Worm (Caenorhabditis elegans) whole organism, early embryonic: ENCODE measurements around the gene F56F11.2.

Experiments
- B0310.2 ChIP-seq: sonication (generic microtip); optimal IDR thresholded peaks from 2 replicates; lab custom pipeline; 2016; ENCODE audit warnings: mild to moderate bottlenecking, missing genetic modification characterization, missing compliant biosample characterization
- F13C5.2 ChIP-seq: sonication (generic microtip); optimal IDR thresholded peaks from 2 replicates; lab custom pipeline; 2017; ENCODE audit warnings: mild to moderate bottlenecking, missing genetic modification characterization, inconsistent platforms, missing compliant biosample characterization
- aly-1 ChIP-seq: sonication (generic microtip); optimal IDR thresholded peaks from 2 replicates; lab custom pipeline; 2016; ENCODE audit warnings: missing genetic modification characterization, missing compliant biosample characterization
- ama-1 ChIP-seq: fragments of 150-350 bp; optimal IDR thresholded peaks from 2 replicates; lab custom pipeline; 2014
- ceh-13 ChIP-seq: fragments of 200-800 bp; sonication (Bioruptor generic); optimal IDR thresholded peaks from 2 replicates; lab custom pipeline; 2018; ENCODE audit warnings: mild to moderate bottlenecking, missing genetic modification characterization, missing compliant biosample characterization
- ceh-36 ChIP-seq: sonication (generic microtip); optimal IDR thresholded peaks from 2 replicates; lab custom pipeline; 2016; ENCODE audit warnings: missing genetic modification characterization, inconsistent platforms, missing compliant biosample characterization
- ets-7 ChIP-seq: sonication (generic microtip); optimal IDR thresholded peaks from 2 replicates; lab custom pipeline; 2016; ENCODE audit warnings: missing genotype, missing genetic modification characterization, missing compliant biosample characterization
- flt-1 ChIP-seq: fragments of 200-800 bp; sonication (Bioruptor generic); IDR thresholded peaks from 2 replicates; pipeline ENCODE4 v1.3.6; 2022; ENCODE audit warnings: missing genetic modification characterization, missing compliant biosample characterization
- hmbx-1 ChIP-seq: sonication (generic microtip); optimal IDR thresholded peaks from 2 replicates; lab custom pipeline; 2016; ENCODE audit warnings: mild to moderate bottlenecking, missing genetic modification characterization, missing compliant biosample characterization
- hmg-4 ChIP-seq: fragments of 200-800 bp; sonication (Bioruptor generic); optimal IDR thresholded peaks from 2 replicates; lab custom pipeline; 2018; ENCODE audit warnings: mild to moderate bottlenecking, missing genetic modification characterization, missing compliant biosample characterization
- hnd-1 ChIP-seq: sonication (generic microtip); optimal IDR thresholded peaks from 2 replicates; lab custom pipeline; 2016; ENCODE audit warnings: missing genetic modification characterization, missing compliant biosample characterization
- pes-1 ChIP-seq: fragments of 200-800 bp; sonication (Bioruptor generic); IDR thresholded peaks from 2 replicates; pipeline ENCODE4 v1.3.6; 2022; ENCODE audit warnings: missing genetic modification reagents, missing genetic modification characterization, missing compliant biosample characterization
- scrt-1 ChIP-seq: fragments of 200-800 bp; sonication (Bioruptor generic); IDR thresholded peaks from 2 replicates; pipeline ENCODE4 v1.3.6; 2022; ENCODE audit warnings: missing genetic modification characterization, missing compliant biosample characterization
- sea-1 ChIP-seq: fragments of 200-800 bp; sonication (Bioruptor generic); conservative IDR thresholded peaks from 2 replicates; pipeline ENCODE4 v1.3.6; 2022; ENCODE audit warnings: missing genetic modification characterization, missing compliant biosample characterization
- tbx-11 ChIP-seq: fragments of 200-800 bp; sonication (Bioruptor generic); IDR thresholded peaks from 2 replicates; pipeline ENCODE4 v1.3.6; 2022; ENCODE audit warnings: missing genetic modification characterization, missing compliant biosample characterization
- tbx-37 ChIP-seq: fragments of 200-800 bp; sonication (Bioruptor generic); conservative IDR thresholded peaks from 2 replicates; pipeline ENCODE4 v1.3.6; 2022; ENCODE audit warnings: missing genetic modification reagents, missing genetic modification characterization, missing compliant biosample characterization
- tra-4 ChIP-seq: sonication (generic microtip); optimal IDR thresholded peaks from 2 replicates; lab custom pipeline; 2017; ENCODE audit warnings: missing genetic modification characterization, missing compliant biosample characterization

Gene F56F11.2

DNA sequence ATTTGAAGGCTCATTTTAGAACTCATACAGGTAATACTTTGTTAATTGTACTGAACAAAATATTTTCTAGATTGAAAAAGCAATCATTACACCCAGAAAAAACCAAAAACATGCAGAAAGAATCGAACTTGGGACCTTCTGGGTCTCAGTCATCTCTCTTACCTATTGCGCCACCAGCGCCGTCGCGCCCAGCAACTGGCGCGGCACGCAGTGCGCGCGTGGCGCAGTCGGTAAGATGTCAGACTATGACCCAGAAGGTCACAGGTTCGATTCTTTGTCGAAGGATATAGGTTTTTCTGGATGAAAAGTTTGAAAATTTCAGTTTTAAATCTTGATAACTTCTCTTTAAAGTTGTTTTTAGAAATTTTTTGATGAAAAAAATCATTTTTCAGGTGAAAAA, 2.4 kb upstream of the F56F11.2 start:
- TF ChIP-seq ceh-36 (tag; lab: Kevin White, UChicago) (no peak), flt-1 (no peak), tbx-11 (GFP tag; lab: Robert Waterston, UW) (no peak), sea-1 (GFP tag; lab: Robert Waterston, UW) (no peak), tra-4 (tag; lab: Kevin White, UChicago) (no peak), B0310.2 (tag; lab: Kevin White, UChicago) (no peak)

DNA sequence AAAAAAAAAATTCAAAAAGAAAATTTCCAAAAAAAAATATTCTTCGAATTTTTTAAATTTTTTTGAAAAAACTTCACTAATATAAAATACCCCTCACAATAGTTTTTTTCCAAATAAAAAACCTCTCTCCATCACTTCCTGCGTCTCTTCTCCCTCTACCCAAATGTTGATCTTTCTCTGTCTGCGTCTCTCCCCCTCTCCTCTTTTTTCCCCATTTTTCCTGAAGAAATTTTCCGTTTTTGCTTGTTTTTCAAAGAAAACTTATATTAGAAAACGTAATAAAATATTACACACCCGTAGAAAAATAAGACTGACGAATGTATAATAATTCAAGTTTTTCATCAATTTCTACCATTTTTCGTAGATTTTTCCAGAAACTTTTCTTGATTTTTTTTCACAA, 972 bp upstream of the F56F11.2 start:
- TF ChIP-seq hnd-1 (tag; lab: Kevin White, UChicago) (no peak), tbx-11 (GFP tag; lab: Robert Waterston, UW) (no peak), hmbx-1 (tag; lab: Kevin White, UChicago) (no peak), hmg-4 (GFP tag; lab: Kevin White, UChicago) (no peak), pes-1 (GFP tag; lab: Robert Waterston, UW) (no peak), tra-4 (tag; lab: Kevin White, UChicago) (no peak), sea-1 (GFP tag; lab: Robert Waterston, UW) (no peak), F13C5.2 (tag; lab: Kevin White, UChicago) (no peak), B0310.2 (tag; lab: Kevin White, UChicago) (no peak), scrt-1 (no peak), ama-1 (lab: Kevin White, UChicago) (no peak), ceh-13 (GFP tag; lab: Kevin White, UChicago) (no peak), ets-7 (tag; lab: Kevin White, UChicago) (no peak), ceh-36 (tag; lab: Kevin White, UChicago) (no peak), flt-1 (no peak), aly-1 (tag; lab: Kevin White, UChicago) (no peak), tbx-37 (no peak)

DNA sequence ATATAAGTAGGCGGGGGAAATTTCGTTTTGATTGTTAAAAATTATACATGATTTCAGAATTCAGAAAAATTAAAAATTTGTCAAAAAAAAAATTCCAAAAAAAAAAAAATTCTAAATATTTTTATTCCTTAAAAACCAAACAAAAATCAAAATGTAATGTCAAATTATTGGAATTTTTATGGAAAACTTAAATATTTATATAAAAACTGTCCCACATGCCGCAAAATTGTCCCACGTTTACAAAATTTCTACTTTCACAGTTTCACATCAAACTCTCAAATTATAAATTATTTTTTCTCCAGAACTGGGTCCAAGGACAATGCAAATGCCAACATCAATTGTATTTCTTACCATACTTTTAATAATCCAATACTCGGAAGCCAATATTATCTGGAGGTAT, 9.4 kb downstream of the F56F11.2 start, which contains the start of gene F56F11.1:
TSS of gene F56F11.1 (plus strand) at position 301 of the 400 bp plus-strand sequence.
- TF ChIP-seq F13C5.2 (tag; lab: Kevin White, UChicago) = no peak
- no peak for TF ChIP-seq aly-1 (tag; lab: Kevin White, UChicago)
- no peak for TF ChIP-seq scrt-1
- TF ChIP-seq sea-1 (GFP tag; lab: Robert Waterston, UW) = no peak
- TF ChIP-seq ceh-36 (tag; lab: Kevin White, UChicago) = no peak
- TF ChIP-seq B0310.2 (tag; lab: Kevin White, UChicago) = no peak
- TF ChIP-seq hmbx-1 (tag; lab: Kevin White, UChicago) = no peak
- no peak for TF ChIP-seq ama-1 (lab: Kevin White, UChicago)
- no peak for TF ChIP-seq pes-1 (GFP tag; lab: Robert Waterston, UW)
- TF ChIP-seq tra-4 (tag; lab: Kevin White, UChicago) = no peak
- no peak for TF ChIP-seq hmg-4 (GFP tag; lab: Kevin White, UChicago)
- TF ChIP-seq tbx-37 = no peak
- TF ChIP-seq tbx-11 (GFP tag; lab: Robert Waterston, UW) = no peak
- TF ChIP-seq hnd-1 (tag; lab: Kevin White, UChicago) = no peak
- no peak for TF ChIP-seq ceh-13 (GFP tag; lab: Kevin White, UChicago)
- TF ChIP-seq flt-1 = no peak
- no peak for TF ChIP-seq ets-7 (tag; lab: Kevin White, UChicago)

DNA sequence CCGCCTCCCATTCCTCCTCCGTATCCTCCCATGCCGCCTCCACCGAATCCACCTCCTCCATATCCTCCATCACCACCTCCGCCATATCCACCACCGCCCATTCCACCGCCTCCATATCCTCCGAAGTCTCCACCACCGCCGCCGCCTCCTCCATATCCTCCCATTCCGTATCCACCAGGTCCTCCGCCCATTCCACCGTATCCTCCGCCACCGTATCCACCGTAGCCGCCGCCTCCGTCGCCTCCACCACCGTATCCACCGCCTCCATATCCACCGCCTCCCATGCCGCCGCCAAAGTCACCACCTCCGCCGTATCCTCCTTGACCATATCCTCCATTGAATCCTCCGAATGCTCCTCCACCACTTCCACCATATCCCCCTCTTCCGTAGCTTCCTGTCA, 17.6 kb downstream of the F56F11.2 start:
- TF ChIP-seq tbx-37 (no peak), hmbx-1 (tag; lab: Kevin White, UChicago) (no peak), hmg-4 (GFP tag; lab: Kevin White, UChicago) (no peak), ceh-36 (tag; lab: Kevin White, UChicago) (no peak), hnd-1 (tag; lab: Kevin White, UChicago) (no peak), sea-1 (GFP tag; lab: Robert Waterston, UW) (no peak), B0310.2 (tag; lab: Kevin White, UChicago) (no peak), ets-7 (tag; lab: Kevin White, UChicago) (no peak), F13C5.2 (tag; lab: Kevin White, UChicago) (no peak), ceh-13 (GFP tag; lab: Kevin White, UChicago) (no peak), ama-1 (lab: Kevin White, UChicago) (no peak), flt-1 (no peak), aly-1 (tag; lab: Kevin White, UChicago) (no peak)

DNA sequence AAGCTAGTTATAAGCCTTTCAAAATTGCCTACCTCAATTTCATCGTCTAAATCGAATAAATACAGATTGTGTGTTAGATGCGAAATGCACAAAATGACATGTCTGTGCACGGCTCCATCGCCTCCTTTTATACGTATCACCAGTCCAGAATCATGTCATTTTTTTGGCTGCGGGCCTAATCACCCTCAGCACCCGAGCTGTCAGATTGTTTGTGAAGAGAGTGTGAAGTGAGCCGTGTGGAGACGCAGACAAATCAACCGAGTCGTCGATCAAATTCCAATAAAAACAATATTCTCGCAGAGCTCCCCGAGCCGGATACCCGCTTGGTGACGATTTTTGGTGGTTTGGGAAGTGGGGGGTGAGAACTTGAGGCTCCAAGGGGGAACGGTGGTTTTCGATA, 19.0 kb downstream of the F56F11.2 start, which contains the start of gene idpa-1:
TSS of gene idpa-1 (minus strand) at position 101 of the 400 bp plus-strand sequence.
- TF ChIP-seq scrt-1 = no peak
- no peak for TF ChIP-seq hnd-1 (tag; lab: Kevin White, UChicago)
- TF ChIP-seq B0310.2 (tag; lab: Kevin White, UChicago) = no peak
- no peak for TF ChIP-seq ets-7 (tag; lab: Kevin White, UChicago)
- TF ChIP-seq hmbx-1 (tag; lab: Kevin White, UChicago) = no peak
- no peak for TF ChIP-seq F13C5.2 (tag; lab: Kevin White, UChicago)
- no peak for TF ChIP-seq ceh-36 (tag; lab: Kevin White, UChicago)

DNA sequence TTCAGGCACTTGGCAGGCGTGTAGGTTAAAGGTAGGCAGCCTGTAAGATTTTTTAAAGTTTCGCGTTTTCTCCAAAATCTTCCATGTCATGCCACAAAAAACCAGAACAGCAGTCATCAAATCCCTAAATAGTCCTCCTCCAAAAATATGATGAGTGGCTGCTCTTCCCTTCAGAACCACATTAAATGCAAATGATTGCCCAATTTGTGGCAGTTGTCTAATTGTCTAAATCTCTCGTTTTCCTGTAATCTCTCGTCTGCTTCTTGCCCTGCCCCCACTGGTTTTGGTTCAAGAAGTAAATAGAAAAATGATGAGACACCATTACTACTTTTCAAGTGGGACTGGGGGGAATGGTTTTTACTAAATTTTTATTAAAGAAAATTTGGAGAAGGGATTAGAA, 22.1 kb downstream of the F56F11.2 start:
- TF ChIP-seq tbx-11 (GFP tag; lab: Robert Waterston, UW) (no peak), ceh-13 (GFP tag; lab: Kevin White, UChicago) (no peak), hmbx-1 (tag; lab: Kevin White, UChicago) (no peak), hnd-1 (tag; lab: Kevin White, UChicago) (no peak), tra-4 (tag; lab: Kevin White, UChicago) (no peak), pes-1 (GFP tag; lab: Robert Waterston, UW) (no peak), F13C5.2 (tag; lab: Kevin White, UChicago) (no peak), ets-7 (tag; lab: Kevin White, UChicago) (no peak)

DNA sequence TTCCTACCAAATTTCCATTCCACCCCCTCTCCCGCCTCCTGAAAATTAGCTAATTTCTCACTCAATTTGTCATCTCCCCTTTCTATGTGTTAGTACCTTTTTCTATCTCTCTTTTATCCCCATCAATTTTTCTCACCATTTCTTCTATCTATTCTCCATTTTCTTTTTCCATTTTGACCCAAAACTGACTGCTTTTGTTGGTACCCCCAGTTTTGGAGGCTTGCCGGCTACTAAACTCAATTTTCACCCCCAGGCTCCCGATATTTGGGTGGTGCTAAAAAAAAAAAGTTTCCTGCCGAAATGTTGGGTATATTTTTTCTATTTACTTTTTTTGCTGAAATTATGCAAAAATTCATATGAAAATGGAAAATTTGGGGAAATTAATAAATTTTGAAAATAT, 25.7 kb downstream of the F56F11.2 start:
- TF ChIP-seq scrt-1 (no peak), F13C5.2 (tag; lab: Kevin White, UChicago) (no peak), tbx-11 (GFP tag; lab: Robert Waterston, UW) (no peak), ama-1 (lab: Kevin White, UChicago) (no peak)
